Fruit fly (Drosophila melanogaster): ENCODE data around the gene otu.

Gene otu

DNA sequence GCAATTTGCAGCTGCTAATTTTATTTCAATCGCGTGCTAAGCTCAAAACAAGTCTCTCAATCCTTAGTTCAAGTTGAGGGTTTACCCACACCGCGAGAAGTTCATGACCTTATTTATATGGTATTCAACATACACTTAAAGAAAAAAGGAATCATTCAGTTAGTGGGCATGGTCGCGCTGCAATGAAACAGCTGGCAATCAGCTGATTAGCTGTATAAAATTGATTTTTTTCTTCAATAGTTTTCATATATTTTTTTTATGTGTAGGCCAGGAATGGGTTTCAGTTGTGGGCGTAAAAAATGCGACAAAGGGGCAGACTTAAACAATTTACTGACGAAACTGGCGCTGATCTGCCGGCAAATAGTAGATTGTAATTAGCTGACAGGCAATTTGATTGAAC, 9.8 kb upstream of the otu start (continued):
- no peak for TF ChIP-seq CG12219 (GFP tag; optimal IDR thresholded peaks at IDR 0.05)
- no peak for TF ChIP-seq Oaz (GFP tag; IDR thresholded peaks at IDR 0.05)
- TF ChIP-seq Kr (GFP tag; optimal IDR thresholded peaks at IDR 0.05) = no peak
- no peak for TF ChIP-seq CG9609 (GFP tag; optimal IDR thresholded peaks at IDR 0.05)
- TF ChIP-seq mam (GFP tag; optimal IDR thresholded peaks at IDR 0.05) = no peak
- TF ChIP-seq CG7963 (GFP tag; IDR thresholded peaks at IDR 0.05; ENCODE audit: partially characterized antibody) = no peak
- no peak for TF ChIP-seq maf-S (GFP tag; optimal IDR thresholded peaks at IDR 0.05)
- no peak for TF ChIP-seq bcd (GFP tag; optimal IDR thresholded peaks at IDR 0.05)
- TF ChIP-seq CG6654 (GFP tag; optimal IDR thresholded peaks at IDR 0.05) = no peak
- TF ChIP-seq kay (GFP tag; optimal IDR thresholded peaks at IDR 0.05) = no peak
- TF ChIP-seq HLH54F (GFP tag; optimal IDR thresholded peaks at IDR 0.05) = peak; percentile 8
- no peak for TF ChIP-seq sna (GFP tag; IDR thresholded peaks at IDR 0.05; ENCODE audit: partially characterized antibody)
- no peak for TF ChIP-seq nerfin-1 (tag; optimal IDR thresholded peaks at IDR 0.05)
- TF ChIP-seq Nf-YC (tag; optimal IDR thresholded peaks at IDR 0.05) = no peak
- no peak for TF ChIP-seq pfk (GFP tag; optimal IDR thresholded peaks at IDR 0.05)
- TF ChIP-seq dysf (GFP tag; IDR thresholded peaks at IDR 0.05) = 0 out of 3 replicates have a peak, but pooled peaks have one; percentile 29
- no peak for TF ChIP-seq gfzf (GFP tag; optimal IDR thresholded peaks at IDR 0.05)
- no peak for TF ChIP-seq GATAe (GFP tag; conservative IDR thresholded peaks at IDR 0.05)
- TF ChIP-seq CG6765 (GFP tag; optimal IDR thresholded peaks at IDR 0.05) = no peak
- TF ChIP-seq D (optimal IDR thresholded peaks at IDR 0.05) = no peak
- TF ChIP-seq D (GFP tag; optimal IDR thresholded peaks at IDR 0.05) = no peak
- no peak for TF ChIP-seq zfh2 (GFP tag; optimal IDR thresholded peaks at IDR 0.05)
- TF ChIP-seq Dek (tag; optimal IDR thresholded peaks at IDR 0.05) = no peak
- TF ChIP-seq CG1024 (GFP tag; IDR thresholded peaks at IDR 0.05) = peak; percentile 31; the same call in 1 of the 2 replicates
- TF ChIP-seq CG34224 (GFP tag; IDR thresholded peaks at IDR 0.05; ENCODE audit: partially characterized antibody) = no peak
- no peak for TF ChIP-seq Asciz (GFP tag; optimal IDR thresholded peaks at IDR 0.05)
- no peak for TF ChIP-seq CG1233 (GFP tag; optimal IDR thresholded peaks at IDR 0.05)
- TF ChIP-seq CG9437 (GFP tag; optimal IDR thresholded peaks at IDR 0.05) = no peak
- TF ChIP-seq onecut (GFP tag; IDR thresholded peaks at IDR 0.05) = no peak
- TF ChIP-seq CG5245 (GFP tag; optimal IDR thresholded peaks at IDR 0.05) = no peak
- no peak for TF ChIP-seq CG12155 (GFP tag; optimal IDR thresholded peaks at IDR 0.05)
- TF ChIP-seq CG8765 (GFP tag; IDR thresholded peaks at IDR 0.05) = no peak
- no peak for TF ChIP-seq PHDP (tag; optimal IDR thresholded peaks at IDR 0.05)
- TF ChIP-seq knrl (GFP tag; IDR thresholded peaks at IDR 0.05; ENCODE audit: partially characterized antibody) = no peak
- peak; percentile 4 for TF ChIP-seq CG1647 (GFP tag; optimal IDR thresholded peaks at IDR 0.05)
- no peak for TF ChIP-seq Hmr (GFP tag; optimal IDR thresholded peaks at IDR 0.05)
- no peak for TF ChIP-seq Lhr (GFP tag; optimal IDR thresholded peaks at IDR 0.05)
- peak in 1 of 2 experiments; percentile 24 for TF ChIP-seq Hr51 (GFP tag; optimal IDR thresholded peaks at IDR 0.05)
- no peak for TF ChIP-seq CG4730 (GFP tag; IDR thresholded peaks at IDR 0.05)
- TF ChIP-seq sug (tag; optimal IDR thresholded peaks at IDR 0.05) = no peak
- TF ChIP-seq caup (GFP tag; optimal IDR thresholded peaks at IDR 0.05; ENCODE audit: severe bottlenecking) = no peak
- no peak for TF ChIP-seq slou (GFP tag; optimal IDR thresholded peaks at IDR 0.05)
- no peak for TF ChIP-seq ab (GFP tag; optimal IDR thresholded peaks at IDR 0.05)
- no peak for TF ChIP-seq dan (GFP tag; IDR thresholded peaks at IDR 0.05)
- TF ChIP-seq C15 (GFP tag; IDR thresholded peaks at IDR 0.05) = no peak
- no peak for TF ChIP-seq CG7928 (GFP tag; optimal IDR thresholded peaks at IDR 0.05)
- no peak for TF ChIP-seq dati (GFP tag; IDR thresholded peaks at IDR 0.05)
- TF ChIP-seq Spps (tag; optimal IDR thresholded peaks at IDR 0.05) = no peak
- TF ChIP-seq Sox102F (GFP tag; optimal IDR thresholded peaks at IDR 0.05) = peak; percentile 45
- TF ChIP-seq CG10147 (GFP tag; optimal IDR thresholded peaks at IDR 0.05) = no peak
- TF ChIP-seq ro (GFP tag; IDR thresholded peaks at IDR 0.05) = no peak
- TF ChIP-seq sim (GFP tag; IDR thresholded peaks at IDR 0.05) = no peak
